Worm (Caenorhabditis elegans) whole organism, young adult: ENCODE results near the gene K11H3.8.

Source experiments
- C06A6.2 ChIP-seq: fragments of 200-800 bp; sonication (Bioruptor generic); conservative IDR thresholded peaks from 2 replicates; pipeline ENCODE4 v1.3.6; 2022; ENCODE audit warnings: missing genetic modification characterization, missing compliant biosample characterization
- C17E4.6 ChIP-seq: fragments of 200-800 bp; sonication (Bioruptor generic); IDR thresholded peaks from 2 replicates; pipeline ENCODE4 v1.3.6; 2022; ENCODE audit warnings: missing genetic modification reagents, missing genetic modification characterization, missing compliant biosample characterization
- D2030.7 ChIP-seq: fragments of 200-800 bp; sonication (Bioruptor generic); IDR thresholded peaks from 2 replicates; pipeline ENCODE4 v1.3.6; 2022; ENCODE audit warnings: missing genetic modification reagents, missing genetic modification characterization, missing compliant biosample characterization
- F33H1.4 ChIP-seq: fragments of 200-800 bp; sonication (Bioruptor generic); IDR thresholded peaks from 2 replicates; pipeline ENCODE4 v1.3.6; 2022; ENCODE audit warnings: missing genetic modification reagents, missing genetic modification characterization, missing compliant biosample characterization
- F57A8.1 ChIP-seq: fragments of 200-800 bp; sonication (Bioruptor generic); optimal IDR thresholded peaks from 2 replicates; lab custom pipeline; 2018; ENCODE audit warnings: mild to moderate bottlenecking, missing genetic modification characterization, moderate library complexity, missing compliant biosample characterization
- K11D2.4 ChIP-seq: fragments of 200-800 bp; sonication (Bioruptor generic); IDR thresholded peaks from 2 replicates; pipeline ENCODE4 v1.3.6; 2022; ENCODE audit warnings: missing genetic modification reagents, missing genetic modification characterization, missing compliant biosample characterization
- Y53F4B.3 ChIP-seq: fragments of 200-800 bp; sonication (Bioruptor generic); IDR thresholded peaks from 2 replicates; pipeline ENCODE4 v1.3.6; 2022; ENCODE audit warnings: missing genetic modification reagents, missing genetic modification characterization, missing compliant biosample characterization
- Y53G8AR.9 ChIP-seq: fragments of 200-800 bp; sonication (Bioruptor generic); conservative IDR thresholded peaks from 2 replicates; pipeline ENCODE4 v1.3.6; 2022; ENCODE audit warnings: missing genetic modification reagents, missing genetic modification characterization, missing compliant biosample characterization
- akir-1 ChIP-seq: fragments of 200-800 bp; sonication (Bioruptor generic); optimal IDR thresholded peaks from 2 replicates; lab custom pipeline; 2018; ENCODE audit warnings: mild to moderate bottlenecking, missing genetic modification characterization, moderate library complexity, missing compliant biosample characterization
- ama-1 ChIP-seq, 3 experiments: fragments of 150-350 bp in 1 of 3; sonication (generic microtip) in 2 of 3; optimal IDR thresholded peaks; 2 replicates each; lab custom pipeline; 2014 to 2018; ENCODE audit warnings: missing biosample characterization in 2 of 3, missing genetic modification characterization in 2 of 3, missing genetic modification reagents in 2 of 3
- aptf-3 ChIP-seq: fragments of 200-800 bp; sonication (Bioruptor generic); IDR thresholded peaks from 2 replicates; pipeline ENCODE4 v1.3.6; 2022; ENCODE audit warnings: missing genetic modification characterization, missing compliant biosample characterization
- athp-1 ChIP-seq: sonication (generic microtip); optimal IDR thresholded peaks from 2 replicates; lab custom pipeline; 2017; ENCODE audit warnings: mild to moderate bottlenecking, missing genetic modification characterization, missing compliant biosample characterization
- attf-6 ChIP-seq: fragments of 200-800 bp; sonication (Bioruptor generic); IDR thresholded peaks from 2 replicates; pipeline ENCODE4 v1.3.6; 2022; ENCODE audit warnings: missing genetic modification reagents, missing genetic modification characterization, missing compliant biosample characterization
- bed-1 ChIP-seq: fragments of 200-800 bp; sonication (Bioruptor generic); IDR thresholded peaks from 2 replicates; pipeline ENCODE4 v1.3.6; 2022; ENCODE audit warnings: missing genetic modification reagents, missing genetic modification characterization, missing compliant biosample characterization
- ccch-3 ChIP-seq: fragments of 200-800 bp; sonication (Bioruptor generic); optimal IDR thresholded peaks from 2 replicates; lab custom pipeline; 2018; ENCODE audit warnings: mild to moderate bottlenecking, missing genetic modification characterization, missing compliant biosample characterization
- cebp-2 ChIP-seq: fragments of 200-800 bp; sonication (Bioruptor generic); IDR thresholded peaks from 2 replicates; pipeline ENCODE4 v1.3.6; 2022; ENCODE audit warnings: missing genetic modification characterization, missing compliant biosample characterization
- ceh-27 ChIP-seq: fragments of 200-800 bp; sonication (Bioruptor generic); optimal IDR thresholded peaks from 2 replicates; lab custom pipeline; 2018; ENCODE audit warnings: mild to moderate bottlenecking, missing genetic modification characterization, moderate library complexity, missing compliant biosample characterization
- ceh-40 ChIP-seq: fragments of 200-800 bp; sonication (Bioruptor generic); IDR thresholded peaks from 2 replicates; pipeline ENCODE4 v1.3.6; 2022; ENCODE audit warnings: missing genetic modification characterization, missing compliant biosample characterization
- ceh-58 ChIP-seq: fragments of 200-800 bp; sonication (Bioruptor generic); IDR thresholded peaks from 2 replicates; pipeline ENCODE4 v1.3.6; 2022; ENCODE audit warnings: missing genetic modification characterization, missing compliant biosample characterization
- chd-7 ChIP-seq: sonication (generic microtip); optimal IDR thresholded peaks from 2 replicates; lab custom pipeline; 2016; ENCODE audit warnings: mild to moderate bottlenecking, missing genetic modification characterization, moderate library complexity, missing compliant biosample characterization
- die-1 ChIP-seq: sonication (generic microtip); optimal IDR thresholded peaks from 2 replicates; lab custom pipeline; 2016; ENCODE audit warnings: missing genotype, mild to moderate bottlenecking, missing genetic modification characterization, missing compliant biosample characterization
- dpff-1 ChIP-seq: sonication (generic microtip); optimal IDR thresholded peaks from 2 replicates; lab custom pipeline; 2017; ENCODE audit warnings: mild to moderate bottlenecking, missing genetic modification characterization, missing compliant biosample characterization
- egrh-3 ChIP-seq: fragments of 200-800 bp; sonication (Bioruptor generic); IDR thresholded peaks from 2 replicates; pipeline ENCODE4 v1.3.6; 2022; ENCODE audit warnings: missing genetic modification reagents, missing genetic modification characterization, missing compliant biosample characterization
- fkh-3 ChIP-seq: sonication (generic microtip); optimal IDR thresholded peaks from 2 replicates; lab custom pipeline; 2016; ENCODE audit warnings: mild to moderate bottlenecking, missing genetic modification characterization, missing compliant biosample characterization
- gei-17 ChIP-seq: fragments of 200-800 bp; sonication (Bioruptor generic); optimal IDR thresholded peaks from 2 replicates; lab custom pipeline; 2018; ENCODE audit warnings: mild to moderate bottlenecking, missing genetic modification characterization, missing compliant biosample characterization
- hmg-20 ChIP-seq: fragments of 200-800 bp; sonication (Bioruptor generic); IDR thresholded peaks from 2 replicates; pipeline ENCODE4 v1.3.6; 2022; ENCODE audit warnings: missing genetic modification reagents, missing genetic modification characterization, missing compliant biosample characterization
- hrde-1 ChIP-seq: sonication (generic microtip); optimal IDR thresholded peaks from 2 replicates; lab custom pipeline; 2016; ENCODE audit warnings: missing genetic modification characterization, mild to moderate bottlenecking, missing compliant biosample characterization, moderate library complexity, missing genotype, missing genetic modification reagents, borderline replicate concordance
- hsf-1 ChIP-seq: fragments of 200-800 bp; sonication (Bioruptor generic); IDR thresholded peaks from 2 replicates; pipeline ENCODE4 v1.3.6; 2022; ENCODE audit warnings: missing genetic modification reagents, missing genetic modification characterization, missing compliant biosample characterization
- lin-54 ChIP-seq: fragments of 200-800 bp; sonication (Bioruptor generic); optimal IDR thresholded peaks from 2 replicates; lab custom pipeline; 2018; ENCODE audit warnings: mild to moderate bottlenecking, missing genetic modification characterization, missing compliant biosample characterization
- lsl-1 ChIP-seq: fragments of 200-800 bp; sonication (Bioruptor generic); optimal IDR thresholded peaks from 2 replicates; lab custom pipeline; 2018; ENCODE audit warnings: mild to moderate bottlenecking, missing genetic modification characterization, moderate library complexity, missing compliant biosample characterization
- madf-6 ChIP-seq: fragments of 200-800 bp; sonication (Bioruptor generic); IDR thresholded peaks from 2 replicates; pipeline ENCODE4 v1.3.6; 2022; ENCODE audit warnings: missing genetic modification reagents, missing genetic modification characterization, missing compliant biosample characterization
- madf-8 ChIP-seq: fragments of 200-800 bp; sonication (Bioruptor generic); conservative IDR thresholded peaks from 2 replicates; pipeline ENCODE4 v1.3.6; 2022; ENCODE audit warnings: missing genetic modification reagents, missing genetic modification characterization, missing compliant biosample characterization
- mel-28 ChIP-seq: sonication (generic microtip); optimal IDR thresholded peaks from 2 replicates; lab custom pipeline; 2016; ENCODE audit warnings: borderline replicate concordance, mild to moderate bottlenecking, missing genetic modification characterization, missing compliant biosample characterization
- nfya-2 ChIP-seq: fragments of 200-800 bp; sonication (Bioruptor generic); IDR thresholded peaks from 2 replicates; pipeline ENCODE4 v1.3.6; 2022; ENCODE audit warnings: missing genetic modification reagents, missing genetic modification characterization, missing compliant biosample characterization
- nhr-27 ChIP-seq: fragments of 200-800 bp; sonication (Bioruptor generic); optimal IDR thresholded peaks from 2 replicates; lab custom pipeline; 2018; ENCODE audit warnings: mild to moderate bottlenecking, missing genetic modification characterization, moderate library complexity, missing compliant biosample characterization
- nhr-80 ChIP-seq: sonication (generic microtip); optimal IDR thresholded peaks from 2 replicates; lab custom pipeline; 2016; ENCODE audit warnings: missing genetic modification characterization, missing compliant biosample characterization
- pbrm-1 ChIP-seq: fragments of 200-800 bp; sonication (Bioruptor generic); IDR thresholded peaks from 2 replicates; pipeline ENCODE4 v1.3.6; 2022; ENCODE audit warnings: missing genetic modification reagents, missing genetic modification characterization, missing compliant biosample characterization
- pha-4 ChIP-seq: fragments of 150-350 bp; sonication (generic microtip); optimal IDR thresholded peaks from 2 replicates; lab custom pipeline; 2014; ENCODE audit warnings: missing biosample characterization, missing genetic modification reagents, missing genetic modification characterization
- rcor-1 ChIP-seq: fragments of 200-800 bp; sonication (Bioruptor generic); IDR thresholded peaks from 2 replicates; pipeline ENCODE4 v1.3.6; 2022; ENCODE audit warnings: missing genetic modification reagents, missing genetic modification characterization, missing compliant biosample characterization
- rec-8 ChIP-seq, 2 experiments: sonication (generic microtip); optimal IDR thresholded peaks; 2 replicates each; lab custom pipeline; 2016; ENCODE audit warnings: mild to moderate bottlenecking in 2 of 2, missing genetic modification characterization in 2 of 2, missing genetic modification reagents in 2 of 2, missing genotype in 2 of 2, missing biosample characterization in 1 of 2, missing compliant biosample characterization in 1 of 2, moderate library complexity in 1 of 2
- rpc-1 ChIP-seq, 2 experiments: fragments of 150-350 bp in 1 of 2; sonication (generic microtip) in 1 of 2; optimal IDR thresholded peaks; 2 replicates each; lab custom pipeline; 2014 to 2018; ENCODE audit warnings: missing biosample characterization in 1 of 2, missing genetic modification characterization in 1 of 2, missing genetic modification reagents in 1 of 2, missing genotype in 1 of 2
- snpc-4 ChIP-seq, 5 experiments: fragments of 150-350 bp in 1 of 5; sonication (generic microtip) in 4 of 5; optimal IDR thresholded peaks; 2 replicates each; lab custom pipeline; 2014 to 2018; ENCODE audit warnings: missing genetic modification characterization in 5 of 5, missing biosample characterization in 3 of 5, antibody characterized with exemption in 2 of 5, mild to moderate bottlenecking in 2 of 5, missing compliant biosample characterization in 2 of 5, missing genotype in 2 of 5, moderate library complexity in 2 of 5, missing genetic modification reagents in 1 of 5
- sptf-2 ChIP-seq: fragments of 200-800 bp; sonication (Bioruptor generic); optimal IDR thresholded peaks from 2 replicates; lab custom pipeline; 2018; ENCODE audit warnings: mild to moderate bottlenecking, missing genetic modification characterization, missing compliant biosample characterization
- tbx-9 ChIP-seq: sonication (generic microtip); optimal IDR thresholded peaks from 2 replicates; lab custom pipeline; 2016; ENCODE audit warnings: borderline replicate concordance, missing genetic modification characterization, inconsistent platforms, missing compliant biosample characterization
- ztf-6 ChIP-seq: fragments of 200-800 bp; sonication (Bioruptor generic); IDR thresholded peaks from 2 replicates; pipeline ENCODE4 v1.3.6; 2022; ENCODE audit warnings: missing genetic modification reagents, missing genetic modification characterization, missing compliant biosample characterization

K11H3.8 gene

DNA sequence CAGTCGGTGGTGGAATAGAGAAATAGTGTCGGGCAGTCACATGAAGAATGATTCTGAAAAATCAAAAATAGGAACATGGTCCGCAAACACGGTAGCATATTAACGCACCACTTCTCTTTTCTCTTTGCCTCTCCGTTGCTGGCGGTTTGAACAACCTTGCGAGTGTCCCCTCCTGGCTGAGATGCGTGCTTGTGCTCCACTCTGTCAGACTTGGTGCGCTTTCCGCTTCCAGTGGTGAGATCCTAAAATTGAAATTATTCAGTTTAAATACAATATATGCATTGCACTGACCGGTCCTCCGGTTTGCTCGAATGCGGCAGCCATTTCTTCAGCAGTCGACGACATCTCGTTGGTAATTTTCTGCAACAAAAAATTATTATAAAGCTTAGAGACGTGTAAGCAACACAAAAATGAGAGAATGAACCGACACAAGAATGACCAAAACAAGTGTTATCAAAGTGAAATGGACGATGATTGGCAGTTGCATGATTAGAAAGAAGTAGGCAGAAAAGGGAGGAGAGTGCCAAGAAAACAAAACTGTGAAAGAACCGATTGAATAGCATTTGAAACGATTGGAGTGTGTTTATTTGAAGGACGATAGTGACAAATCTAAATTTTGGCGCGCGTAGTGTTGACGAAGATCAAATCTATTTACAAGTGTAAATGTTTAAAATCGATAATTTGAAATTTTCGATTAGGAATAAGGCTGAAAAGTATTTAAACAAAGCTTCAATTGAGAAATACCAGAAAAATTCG is 9.7 kb upstream of the K11H3.8 start, which contains the start of gene ZK632.9 (continued):
- TF ChIP-seq rcor-1 (GFP tag; lab: Robert Waterston, UW), result no peak
- 0 out of 2 replicates have a peak, but pooled peaks have one; percentile 24 for TF ChIP-seq D2030.7 (GFP tag; lab: Robert Waterston, UW)
- TF ChIP-seq nhr-80, result peak; percentile 60
- TF ChIP-seq egrh-3 (GFP tag; lab: Robert Waterston, UW), result no peak
- TF ChIP-seq ceh-40, result no peak
- no peak for TF ChIP-seq akir-1 (GFP tag; lab: Kevin White, UChicago)
- TF ChIP-seq fkh-3, result no peak
- no peak for TF ChIP-seq bed-1 (GFP tag; lab: Robert Waterston, UW)
- TF ChIP-seq pha-4 (tag; lab: Kevin White, UChicago), result peak; percentile 23
- no peak for TF ChIP-seq K11D2.4 (GFP tag; lab: Robert Waterston, UW)
- TF ChIP-seq lsl-1 (GFP tag; lab: Kevin White, UChicago), result no peak
- no peak; the same call in 1 of the 2 replicates for TF ChIP-seq Y53G8AR.9
- no peak for TF ChIP-seq gei-17 (GFP tag; lab: Kevin White, UChicago)
- no peak for TF ChIP-seq die-1 (tag; lab: Kevin White, UChicago)
- TF ChIP-seq rec-8 (tag; optimal IDR thresholded peaks at IDR 0.05; lab: Kevin White, UChicago), result no peak
- no peak for TF ChIP-seq C17E4.6
- TF ChIP-seq ceh-27 (GFP tag; lab: Kevin White, UChicago), result no peak
- TF ChIP-seq sptf-2, result no peak
- TF ChIP-seq hsf-1 (GFP tag; lab: Robert Waterston, UW), result no peak
- TF ChIP-seq F33H1.4, result peak; percentile 13; the same call in 1 of the 2 replicates
- TF ChIP-seq F57A8.1 (GFP tag; lab: Kevin White, UChicago), result no peak
- TF ChIP-seq hmg-20 (GFP tag; lab: Robert Waterston, UW), result no peak
- TF ChIP-seq mel-28 (tag; lab: Kevin White, UChicago), result no peak
- TF ChIP-seq lin-54 (GFP tag; lab: Kevin White, UChicago), result no peak
- no peak for TF ChIP-seq athp-1
- TF ChIP-seq hrde-1 (tag; lab: Kevin White, UChicago), result no peak
- TF ChIP-seq ztf-6, result no peak
- TF ChIP-seq rpc-1 (optimal IDR thresholded peaks at IDR 0.05; lab: Kevin White, UChicago), result no peak
- TF ChIP-seq rpc-1 (tag; optimal IDR thresholded peaks at IDR 0.05; lab: Kevin White, UChicago), result no peak
- TF ChIP-seq nhr-27 (tag; lab: Kevin White, UChicago), result no peak
- no peak for TF ChIP-seq nfya-2 (GFP tag; lab: Robert Waterston, UW)
- no peak for TF ChIP-seq ccch-3 (GFP tag; lab: Kevin White, UChicago)
- TF ChIP-seq pbrm-1 (GFP tag; lab: Robert Waterston, UW), result no peak
- peak; percentile 38; the same call in 1 of the 2 replicates for TF ChIP-seq madf-8
- TF ChIP-seq, all 124 proteins: peak for 20

DNA sequence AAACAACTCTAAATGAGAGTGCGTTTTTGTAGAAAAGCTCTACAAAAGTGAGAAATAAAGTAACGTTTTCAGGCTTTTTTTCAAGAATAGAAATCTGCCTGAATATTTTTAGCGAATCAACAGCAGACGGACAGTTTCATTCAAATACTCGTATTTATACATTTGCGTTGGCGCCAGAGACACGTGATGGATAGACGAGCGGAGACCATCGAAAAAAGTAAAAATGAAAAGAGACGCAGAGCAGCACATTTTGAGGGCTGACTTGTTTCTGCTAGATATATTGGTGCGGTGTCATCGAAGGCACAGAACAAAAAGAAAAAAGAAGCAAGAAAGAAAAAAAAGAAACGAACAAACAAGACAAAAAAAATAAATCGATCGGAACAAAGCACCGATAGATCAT is 9.0 kb upstream of the K11H3.8 start:
- TF ChIP-seq ama-1 (optimal IDR thresholded peaks at IDR 0.05; lab: Kevin White, UChicago) (peak; percentile 79), ama-1 (GFP tag; optimal IDR thresholded peaks at IDR 0.05; lab: Kevin White, UChicago) (no peak), nhr-80 (peak; percentile 11), lin-54 (GFP tag; lab: Kevin White, UChicago) (peak; percentile 39), Y53F4B.3 (GFP tag; lab: Robert Waterston, UW) (no peak), C06A6.2 (GFP tag; lab: Robert Waterston, UW) (no peak), tbx-9 (tag; lab: Kevin White, UChicago) (no peak), die-1 (tag; lab: Kevin White, UChicago) (no peak), lsl-1 (GFP tag; lab: Kevin White, UChicago) (no peak), pbrm-1 (GFP tag; lab: Robert Waterston, UW) (0 out of 2 replicates have a peak, but pooled peaks have one; percentile 48), rec-8 (tag; optimal IDR thresholded peaks at IDR 0.05; lab: Kevin White, UChicago) (no peak), dpff-1 (tag; lab: Kevin White, UChicago) (no peak), chd-7 (tag; lab: Kevin White, UChicago) (peak; percentile 18), attf-6 (GFP tag; lab: Robert Waterston, UW) (no peak), madf-8 (no peak), cebp-2 (no peak), rcor-1 (GFP tag; lab: Robert Waterston, UW) (no peak), ceh-58 (GFP tag; lab: Robert Waterston, UW) (no peak), snpc-4 (GFP tag; optimal IDR thresholded peaks at IDR 0.05; lab: Kevin White, UChicago) (peak; percentile 11), snpc-4 (tag; optimal IDR thresholded peaks at IDR 0.05; lab: Kevin White, UChicago) (peak in 1 of 4 experiments; percentile 41), aptf-3 (GFP tag; lab: Robert Waterston, UW) (no peak), madf-6 (GFP tag; lab: Robert Waterston, UW) (0 out of 2 replicates have a peak, but pooled peaks have one; percentile 8)
